Fruit fly (Drosophila melanogaster) whole organism, embryonic: ENCODE data around the gene Dop1R2.

Source experiments
- Antp ChIP-seq: fragments of 200-800 bp; sonication (Bioruptor generic); optimal IDR thresholded peaks from 3 replicates; lab custom pipeline; 2016; ENCODE audit warnings: missing biosample characterization, missing genetic modification characterization
- Blimp-1 ChIP-seq: fragments of 200-800 bp; sonication (Bioruptor generic); optimal IDR thresholded peaks from 3 replicates; lab custom pipeline; 2018; ENCODE audit warnings: missing biosample characterization, missing genetic modification characterization, mild to moderate bottlenecking, moderate library complexity, missing genetic modification reagents
- CG10543 ChIP-seq: fragments of 200-800 bp; sonication (Bioruptor generic); optimal IDR thresholded peaks from 3 replicates; lab custom pipeline; 2017; ENCODE audit warnings: missing biosample characterization, mild to moderate bottlenecking, missing genetic modification characterization, moderate library complexity
- CG10959 ChIP-seq: fragments of 200-800 bp; sonication (Bioruptor generic); IDR thresholded peaks from 2 replicates; pipeline ENCODE4 v1.3.6; 2022; ENCODE audit warnings: missing biosample characterization, missing genetic modification characterization
- CG10979 ChIP-seq: fragments of 200-800 bp; sonication (Bioruptor generic); optimal IDR thresholded peaks from 2 replicates; lab custom pipeline; 2018; ENCODE audit warnings: missing biosample characterization, mild to moderate bottlenecking, missing genetic modification characterization, moderate library complexity
- CG11723 ChIP-seq: fragments of 200-800 bp; sonication (Bioruptor generic); optimal IDR thresholded peaks from 2 replicates; lab custom pipeline; 2017; ENCODE audit warnings: missing biosample characterization, mild to moderate bottlenecking, missing genetic modification characterization
- CG1603 ChIP-seq: fragments of 200-800 bp; sonication (Bioruptor generic); optimal IDR thresholded peaks from 2 replicates; lab custom pipeline; 2019; ENCODE audit warnings: missing biosample characterization, mild to moderate bottlenecking, missing genetic modification characterization, moderate library complexity
- CG16779 ChIP-seq: fragments of 200-800 bp; sonication (Bioruptor generic); IDR thresholded peaks from 2 replicates; pipeline ENCODE4 v1.3.6; 2022; ENCODE audit warnings: missing biosample characterization, missing genetic modification characterization
- CG17186 ChIP-seq: fragments of 200-800 bp; sonication (Bioruptor generic); optimal IDR thresholded peaks from 3 replicates; lab custom pipeline; 2017; ENCODE audit warnings: missing biosample characterization, missing genetic modification reagents, missing genetic modification characterization
- CG30431 ChIP-seq: fragments of 200-800 bp; sonication (Bioruptor generic); optimal IDR thresholded peaks from 2 replicates; lab custom pipeline; 2017; ENCODE audit warnings: missing biosample characterization, missing genetic modification characterization
- CG32767 ChIP-seq: fragments of 200-800 bp; sonication (Bioruptor generic); IDR thresholded peaks from 2 replicates; pipeline ENCODE4 v1.3.6; 2022; ENCODE audit warnings: missing biosample characterization, missing genetic modification characterization
- CG32772 ChIP-seq: fragments of 200-800 bp; sonication (Bioruptor generic); IDR thresholded peaks from 2 replicates; pipeline ENCODE4 v1.3.6; 2022; ENCODE audit warnings: missing biosample characterization, missing genetic modification characterization
- CG34422 ChIP-seq: fragments of 200-800 bp; sonication (Bioruptor generic); IDR thresholded peaks from 3 replicates; pipeline ENCODE4 v1.3.6; 2022; ENCODE audit warnings: missing biosample characterization, missing genetic modification characterization
- CG3847 ChIP-seq: fragments of 200-800 bp; sonication (Bioruptor generic); IDR thresholded peaks from 2 replicates; pipeline ENCODE4 v1.3.6; 2022; ENCODE audit warnings: missing biosample characterization, missing genetic modification characterization
- CG3995 ChIP-seq: fragments of 200-800 bp; sonication (Bioruptor generic); optimal IDR thresholded peaks from 3 replicates; lab custom pipeline; 2016; ENCODE audit warnings: missing biosample characterization, missing genetic modification characterization
- CG43689 ChIP-seq: fragments of 200-800 bp; sonication (Bioruptor generic); IDR thresholded peaks from 2 replicates; pipeline ENCODE4 v1.3.6; 2022; ENCODE audit warnings: missing biosample characterization, missing genetic modification characterization
- CG5180 ChIP-seq: fragments of 200-800 bp; sonication (Bioruptor generic); optimal IDR thresholded peaks from 3 replicates; lab custom pipeline; 2017; ENCODE audit warnings: missing biosample characterization, missing genetic modification characterization, mild to moderate bottlenecking, moderate library complexity, missing genetic modification reagents
- CG6654 ChIP-seq: fragments of 200-800 bp; sonication (Bioruptor generic); optimal IDR thresholded peaks from 2 replicates; lab custom pipeline; 2017; ENCODE audit warnings: missing biosample characterization, mild to moderate bottlenecking, missing genetic modification characterization
- Doc2 ChIP-seq: fragments of 200-800 bp; sonication (Bioruptor generic); IDR thresholded peaks from 2 replicates; pipeline ENCODE4 v1.3.6; 2022; ENCODE audit warnings: missing biosample characterization, missing genetic modification characterization
- Dref ChIP-seq: fragments of 200-800 bp; sonication (Bioruptor generic); IDR thresholded peaks from 2 replicates; pipeline ENCODE4 v1.3.6; 2022; ENCODE audit warnings: missing biosample characterization, missing genetic modification characterization
- Fer1 ChIP-seq: fragments of 200-800 bp; sonication (Bioruptor generic); optimal IDR thresholded peaks from 2 replicates; lab custom pipeline; 2017; ENCODE audit warnings: missing biosample characterization, mild to moderate bottlenecking, missing genetic modification characterization
- Hey ChIP-seq: fragments of 200-800 bp; sonication (Bioruptor generic); optimal IDR thresholded peaks from 3 replicates; lab custom pipeline; 2018; ENCODE audit warnings: missing biosample characterization, mild to moderate bottlenecking, missing genetic modification characterization
- Jarid2 ChIP-seq: fragments of 200-800 bp; sonication (Bioruptor generic); optimal IDR thresholded peaks from 3 replicates; lab custom pipeline; 2017; ENCODE audit warnings: mild to moderate bottlenecking, missing biosample characterization, missing genetic modification reagents, missing genetic modification characterization
- Lhr ChIP-seq: fragments of 200-800 bp; sonication (Bioruptor generic); optimal IDR thresholded peaks from 3 replicates; lab custom pipeline; 2017; ENCODE audit warnings: mild to moderate bottlenecking, missing biosample characterization, missing genetic modification reagents, missing genetic modification characterization
- Max ChIP-seq: fragments of 200-800 bp; sonication (Bioruptor generic); optimal IDR thresholded peaks from 2 replicates; lab custom pipeline; 2016; ENCODE audit warnings: missing biosample characterization, mild to moderate bottlenecking, missing genetic modification characterization
- Med ChIP-seq: fragments of 200-800 bp; sonication (Bioruptor generic); peaks from one replicate; lab custom pipeline; 2016; ENCODE audit warnings: missing biosample characterization, missing genetic modification characterization, mild to moderate bottlenecking, inconsistent platforms, moderate library complexity
- Myb ChIP-seq: fragments of 200-800 bp; sonication (Bioruptor generic); optimal IDR thresholded peaks from 2 replicates; lab custom pipeline; 2016; ENCODE audit warnings: missing biosample characterization, missing genetic modification characterization
- NFAT ChIP-seq: fragments of 200-800 bp; sonication (Bioruptor generic); IDR thresholded peaks from 2 replicates; pipeline ENCODE4 v1.3.6; 2022; ENCODE audit warnings: missing biosample characterization, missing genetic modification characterization
- Stat92E ChIP-seq, 3 experiments: fragments of >200 bp in 2 of 3; fragments of 200-800 bp in 1 of 3; sonication (Bioruptor generic) in 1 of 3; optimal IDR thresholded peaks; 2 replicates each; lab custom pipeline; 2017 to 2019; ENCODE audit warnings: missing biosample characterization in 3 of 3, missing genetic modification characterization in 3 of 3, mild to moderate bottlenecking in 1 of 3, moderate library complexity in 1 of 3
- ato ChIP-seq: fragments of 200-800 bp; sonication (Bioruptor generic); IDR thresholded peaks from 2 replicates; pipeline ENCODE4 v1.3.6; 2022; ENCODE audit warnings: missing biosample characterization, missing genetic modification characterization; ENCODE audit not compliant: partially characterized antibody
- bsh ChIP-seq, 2 experiments: fragments of 200-800 bp; sonication (Bioruptor generic); optimal IDR thresholded peaks; 2 replicates each; lab custom pipeline; 2017 to 2018; ENCODE audit warnings: mild to moderate bottlenecking in 2 of 2, missing biosample characterization in 2 of 2, missing genetic modification characterization in 2 of 2, moderate library complexity in 1 of 2
- btn ChIP-seq: fragments of 200-800 bp; sonication (Bioruptor generic); optimal IDR thresholded peaks from 2 replicates; lab custom pipeline; 2016; ENCODE audit warnings: missing biosample characterization, missing genetic modification characterization
- cas ChIP-seq: fragments of 200-800 bp; sonication (Bioruptor generic); IDR thresholded peaks from 2 replicates; pipeline ENCODE4 v1.3.6; 2022; ENCODE audit warnings: missing biosample characterization, missing genetic modification characterization
- caup ChIP-seq: fragments of 200-800 bp; sonication (Bioruptor generic); optimal IDR thresholded peaks from 3 replicates; lab custom pipeline; 2017; ENCODE audit warnings: missing biosample characterization, mild to moderate bottlenecking, missing genetic modification characterization, moderate library complexity; ENCODE audit not compliant: severe bottlenecking
- disco-r ChIP-seq: fragments of 200-800 bp; sonication (Bioruptor generic); optimal IDR thresholded peaks from 2 replicates; lab custom pipeline; 2016; ENCODE audit warnings: missing biosample characterization, missing genetic modification characterization
- ftz-f1 ChIP-seq: fragments of 200-800 bp; sonication (Bioruptor generic); optimal IDR thresholded peaks from 2 replicates; lab custom pipeline; 2016; ENCODE audit warnings: missing biosample characterization, missing genetic modification characterization
- gem ChIP-seq: fragments of 200-800 bp; sonication (Bioruptor generic); optimal IDR thresholded peaks from 2 replicates; lab custom pipeline; 2019; ENCODE audit warnings: missing biosample characterization, mild to moderate bottlenecking, missing genetic modification characterization, moderate library complexity
- her ChIP-seq: fragments of 200-800 bp; sonication (Bioruptor generic); optimal IDR thresholded peaks from 2 replicates; lab custom pipeline; 2016; ENCODE audit warnings: missing biosample characterization, missing genetic modification characterization
- hkb ChIP-seq, 2 experiments: fragments of 200-800 bp in 1 of 2; fragments of >200 bp in 1 of 2; sonication (Bioruptor generic) in 1 of 2; IDR thresholded peaks in 1 of 2; optimal IDR thresholded peaks in 1 of 2; 2 replicates each; pipeline versions ENCODE4 v1.3.6 to Lab custom; 2017 to 2022; ENCODE audit warnings: missing biosample characterization in 1 of 2, missing genetic modification characterization in 1 of 2
- kay ChIP-seq: fragments of 200-800 bp; sonication (Bioruptor generic); optimal IDR thresholded peaks from 2 replicates; lab custom pipeline; 2016; ENCODE audit warnings: missing biosample characterization, missing genetic modification characterization
- nerfin-2 ChIP-seq: fragments of 200-800 bp; sonication (Bioruptor generic); IDR thresholded peaks from 2 replicates; pipeline ENCODE4 v1.3.6; 2022; ENCODE audit warnings: missing biosample characterization, missing genetic modification characterization; ENCODE audit not compliant: partially characterized antibody
- phol ChIP-seq: fragments of 200-800 bp; sonication (Bioruptor generic); optimal IDR thresholded peaks from 3 replicates; lab custom pipeline; 2018; ENCODE audit warnings: missing biosample characterization, mild to moderate bottlenecking, missing genetic modification characterization, moderate library complexity
- scrt ChIP-seq: fragments of 200-800 bp; sonication (Bioruptor generic); optimal IDR thresholded peaks from 2 replicates; lab custom pipeline; 2018; ENCODE audit warnings: missing biosample characterization, mild to moderate bottlenecking, missing genetic modification characterization, moderate library complexity
- shn ChIP-seq: fragments of 200-800 bp; sonication (Bioruptor generic); optimal IDR thresholded peaks from 3 replicates; lab custom pipeline; 2016; ENCODE audit warnings: missing biosample characterization, missing genetic modification characterization
- slbo ChIP-seq: fragments of 200-800 bp; sonication (Bioruptor generic); IDR thresholded peaks from 2 replicates; pipeline ENCODE4 v1.3.6; 2022; ENCODE audit warnings: missing biosample characterization, missing genetic modification characterization
- trem ChIP-seq: fragments of 200-800 bp; optimal IDR thresholded peaks from 3 replicates; lab custom pipeline; 2019; ENCODE audit warnings: missing biosample characterization, mild to moderate bottlenecking, missing genetic modification characterization, moderate library complexity
- vfl ChIP-seq: fragments of 200-800 bp; sonication (Bioruptor generic); optimal IDR thresholded peaks from 2 replicates; lab custom pipeline; 2016; ENCODE audit warnings: missing biosample characterization, missing genetic modification characterization
- zen2 ChIP-seq: fragments of 200-800 bp; sonication (Bioruptor generic); IDR thresholded peaks from 3 replicates; pipeline ENCODE4 v1.3.6; 2022; ENCODE audit warnings: missing biosample characterization, missing genetic modification characterization; ENCODE audit not compliant: partially characterized antibody
- zfh1 ChIP-seq: fragments of 200-800 bp; sonication (Bioruptor generic); IDR thresholded peaks from 3 replicates; pipeline ENCODE4 v1.3.6; 2022; ENCODE audit warnings: missing biosample characterization, missing genetic modification characterization

Dop1R2 gene

dm6 chr3R:29592139-29592814 lies 67.5 kb downstream of the Dop1R2 start (continued):
- TF ChIP-seq phol (tag; lab: Kevin White, UChicago) (no peak), CG3995 (GFP tag; lab: Kevin White, UChicago) (no peak), caup (GFP tag; lab: Kevin White, UChicago) (no peak), CG34422 (no peak), slbo (GFP tag; lab: Robert Waterston, UW) (peak; percentile 26; the same call in 1 of the 2 replicates), CG16779 (GFP tag; lab: Robert Waterston, UW) (no peak), trem (tag; lab: Kevin White, UChicago) (peak; percentile 98), CG3847 (no peak), Doc2 (no peak), CG17186 (GFP tag; lab: Kevin White, UChicago) (no peak), kay (GFP tag; lab: Kevin White, UChicago) (no peak), CG1603 (tag; lab: Kevin White, UChicago) (peak; percentile 6), CG43689 (GFP tag; lab: Robert Waterston, UW) (no peak), Stat92E (GFP tag; optimal IDR thresholded peaks at IDR 0.05; lab: Kevin White, UChicago) (no peak), CG11723 (GFP tag; lab: Kevin White, UChicago) (no peak), CG10543 (GFP tag; lab: Kevin White, UChicago) (no peak), hkb (optimal IDR thresholded peaks at IDR 0.05; lab: Kevin White, UChicago) (no peak), hkb (GFP tag; IDR thresholded peaks at IDR 0.05; lab: Robert Waterston, UW) (no peak), CG6654 (GFP tag; lab: Kevin White, UChicago) (no peak), vfl (GFP tag; lab: Kevin White, UChicago) (no peak), CG30431 (GFP tag; lab: Kevin White, UChicago) (no peak), NFAT (GFP tag; lab: Robert Waterston, UW) (no peak), gem (tag; lab: Kevin White, UChicago) (no peak), scrt (GFP tag; lab: Kevin White, UChicago) (peak; percentile 37), Dref (GFP tag; lab: Robert Waterston, UW) (no peak), zen2 (GFP tag; lab: Robert Waterston, UW) (no peak), Max (GFP tag; lab: Kevin White, UChicago) (peak; percentile 28), ftz-f1 (GFP tag; lab: Kevin White, UChicago) (peak; percentile 42), bsh (GFP tag; optimal IDR thresholded peaks at IDR 0.05; lab: Kevin White, UChicago) (no peak), Myb (GFP tag; lab: Kevin White, UChicago) (no peak), Antp (no peak), zfh1 (0 out of 3 replicates have a peak, but pooled peaks have one; percentile 12), Blimp-1 (GFP tag; lab: Kevin White, UChicago) (no peak), btn (GFP tag; lab: Kevin White, UChicago) (no peak), Fer1 (GFP tag; lab: Kevin White, UChicago) (no peak), Med (GFP tag; lab: Kevin White, UChicago) (peak; percentile 81), CG10959 (no peak), CG5180 (GFP tag; lab: Kevin White, UChicago) (no peak), CG10979 (tag; lab: Kevin White, UChicago) (no peak), nerfin-2 (no peak), Lhr (GFP tag; lab: Kevin White, UChicago) (no peak), CG32772 (GFP tag; lab: Robert Waterston, UW) (peak; percentile 79), ato (GFP tag; lab: Robert Waterston, UW) (no peak), shn (no peak), her (GFP tag; lab: Kevin White, UChicago) (no peak), CG32767 (GFP tag; lab: Robert Waterston, UW) (no peak), cas (GFP tag; lab: Robert Waterston, UW) (no peak), Jarid2 (GFP tag; lab: Kevin White, UChicago) (no peak), Hey (no peak), disco-r (GFP tag; lab: Kevin White, UChicago) (no peak)
